Worm (Caenorhabditis elegans) whole organism, late embryonic: Measurements from ENCODE around the gene tbx-8.

Source experiments
- lin-11 ChIP-seq: fragments of 200-800 bp; sonication (Bioruptor generic); optimal IDR thresholded peaks from 2 replicates; lab custom pipeline; 2018; ENCODE audit warnings: mild to moderate bottlenecking, missing genetic modification characterization, missing compliant biosample characterization
- ztf-16 ChIP-seq: sonication (generic microtip); optimal IDR thresholded peaks from 2 replicates; lab custom pipeline; 2017; ENCODE audit warnings: missing genetic modification characterization, missing compliant biosample characterization

- TF ChIP-seq ztf-16 (no peak), lin-11 (tag; lab: Kevin White, UChicago) (no peak)
Observed at ce11 chrIII:10337508-10338166, 9.5 kb upstream of the tbx-8 start, which contains the start of gene ttr-15.
